Worm (Caenorhabditis elegans): ENCODE results near the gene K03D3.2.

DNA sequence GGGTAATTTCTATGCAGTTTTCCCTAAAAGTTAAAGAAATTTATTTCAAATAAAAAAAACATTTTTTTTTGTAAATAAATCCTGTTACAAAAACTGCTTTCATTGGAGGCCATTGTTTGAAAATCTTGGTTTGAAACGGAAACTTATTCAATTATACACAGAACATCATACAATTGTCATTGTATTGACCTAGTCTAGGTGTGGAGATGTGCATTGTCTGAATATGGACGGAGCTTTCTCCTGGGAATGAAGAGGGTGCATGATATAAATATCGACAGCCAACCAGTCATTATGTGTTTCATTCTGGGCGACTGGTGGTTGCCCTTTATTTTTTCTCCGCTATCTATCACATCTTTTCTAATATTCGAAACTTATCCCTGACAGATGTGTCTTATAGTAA, 18.1 kb upstream of the K03D3.2 start, which contains the start of gene C35D6.3:
- TF ChIP-seq nhr-28 (tag; optimal IDR thresholded peaks at IDR 0.05), result no peak
- TF ChIP-seq unc-62 (GFP tag; optimal IDR thresholded peaks at IDR 0.05), result no peak
- no peak for TF ChIP-seq snpc-4 (tag; optimal IDR thresholded peaks at IDR 0.05)
- TF ChIP-seq pha-4 (tag; optimal IDR thresholded peaks at IDR 0.05), result no peak
- no peak for TF ChIP-seq nhr-237 (tag; optimal IDR thresholded peaks at IDR 0.05)
- TF ChIP-seq elt-1 (tag; optimal IDR thresholded peaks at IDR 0.05; ENCODE audit: borderline replicate concordance, insufficient read depth), result no peak
- no peak for TF ChIP-seq ceh-43 (GFP tag; optimal IDR thresholded peaks at IDR 0.05)
- TF ChIP-seq elt-3 (tag; optimal IDR thresholded peaks at IDR 0.05), result no peak
- no peak for TF ChIP-seq lin-13 (tag; optimal IDR thresholded peaks at IDR 0.05)
- TF ChIP-seq lin-32 (GFP tag; optimal IDR thresholded peaks at IDR 0.05), result no peak
- TF ChIP-seq ham-2 (GFP tag; optimal IDR thresholded peaks at IDR 0.05), result no peak
- no peak for TF ChIP-seq unc-39 (tag; optimal IDR thresholded peaks at IDR 0.05)
